Fruit fly (Drosophila melanogaster) whole organism, embryonic: ENCODE data around the gene f-cup.

Experiments
- Asciz ChIP-seq: fragments of 200-800 bp; sonication (Bioruptor generic); optimal IDR thresholded peaks from 2 replicates; lab custom pipeline; 2017; ENCODE audit warnings: missing biosample characterization, mild to moderate bottlenecking, missing genetic modification characterization, missing genetic modification reagents
- CG10565 ChIP-seq: fragments of 200-800 bp; sonication (Bioruptor generic); optimal IDR thresholded peaks from 3 replicates; lab custom pipeline; 2016; ENCODE audit warnings: missing biosample characterization, mild to moderate bottlenecking, missing genetic modification characterization
- CG12071 ChIP-seq: fragments of 200-800 bp; sonication (Bioruptor generic); optimal IDR thresholded peaks from 3 replicates; lab custom pipeline; 2018; ENCODE audit warnings: missing biosample characterization, mild to moderate bottlenecking, missing genetic modification characterization
- CG13123 ChIP-seq: fragments of 200-800 bp; sonication (Bioruptor generic); optimal IDR thresholded peaks from 2 replicates; lab custom pipeline; 2016; ENCODE audit warnings: missing biosample characterization, missing genetic modification characterization
- CG13296 ChIP-seq: fragments of 200-800 bp; sonication (Bioruptor generic); optimal IDR thresholded peaks from 3 replicates; lab custom pipeline; 2018; ENCODE audit warnings: missing biosample characterization, mild to moderate bottlenecking, missing genetic modification characterization
- CG14710 ChIP-seq: fragments of 200-800 bp; sonication (Bioruptor generic); optimal IDR thresholded peaks from 3 replicates; lab custom pipeline; 2019; ENCODE audit warnings: missing biosample characterization, mild to moderate bottlenecking, missing genetic modification characterization, moderate library complexity
- CG2712 ChIP-seq: fragments of 200-800 bp; optimal IDR thresholded peaks from 3 replicates; lab custom pipeline; 2019; ENCODE audit warnings: missing biosample characterization, mild to moderate bottlenecking, missing genetic modification characterization, moderate library complexity
- CG32767 ChIP-seq: fragments of 200-800 bp; sonication (Bioruptor generic); IDR thresholded peaks from 2 replicates; pipeline ENCODE4 v1.3.6; 2022; ENCODE audit warnings: missing biosample characterization, missing genetic modification characterization
- CG33213 ChIP-seq: fragments of 200-800 bp; sonication (Bioruptor generic); optimal IDR thresholded peaks from 3 replicates; lab custom pipeline; 2016; ENCODE audit warnings: missing biosample characterization, missing genetic modification characterization
- CG42726 ChIP-seq: fragments of 200-800 bp; sonication (Bioruptor generic); IDR thresholded peaks from 2 replicates; pipeline ENCODE4 v1.3.6; 2022; ENCODE audit warnings: missing biosample characterization, missing genetic modification characterization; ENCODE audit not compliant: partially characterized antibody
- CG4282 ChIP-seq: fragments of 200-800 bp; sonication (Bioruptor generic); optimal IDR thresholded peaks from 2 replicates; lab custom pipeline; 2016; ENCODE audit warnings: missing biosample characterization, missing genetic modification characterization
- CG4617 ChIP-seq: fragments of 200-800 bp; sonication (Bioruptor generic); optimal IDR thresholded peaks from 3 replicates; lab custom pipeline; 2016; ENCODE audit warnings: missing biosample characterization, missing genetic modification characterization, borderline replicate concordance
- CG4820 ChIP-seq: fragments of 200-800 bp; sonication (Bioruptor generic); optimal IDR thresholded peaks from 3 replicates; lab custom pipeline; 2016; ENCODE audit warnings: missing biosample characterization, missing genetic modification characterization
- CG5245 ChIP-seq: fragments of 200-800 bp; sonication (Bioruptor generic); optimal IDR thresholded peaks from 3 replicates; lab custom pipeline; 2016; ENCODE audit warnings: missing biosample characterization, missing genetic modification characterization
- CG7271 ChIP-seq: fragments of 200-800 bp; sonication (Bioruptor generic); optimal IDR thresholded peaks from 2 replicates; lab custom pipeline; 2018; ENCODE audit warnings: missing biosample characterization, mild to moderate bottlenecking, missing genetic modification characterization, moderate library complexity
- CG8290 ChIP-seq, 3 experiments: fragments of 200-800 bp; sonication (Bioruptor generic); optimal IDR thresholded peaks; 2 replicates each; lab custom pipeline; 2016 to 2019; ENCODE audit warnings: missing biosample characterization in 3 of 3, missing genetic modification characterization in 3 of 3, mild to moderate bottlenecking in 2 of 3, moderate library complexity in 1 of 3
- Camta ChIP-seq: fragments of 200-800 bp; sonication (Bioruptor generic); optimal IDR thresholded peaks from 2 replicates; lab custom pipeline; 2016; ENCODE audit warnings: missing biosample characterization, missing genetic modification characterization
- Chrac-16 ChIP-seq: fragments of 200-800 bp; sonication (Bioruptor generic); optimal IDR thresholded peaks from 3 replicates; lab custom pipeline; 2016; ENCODE audit warnings: missing biosample characterization, missing genetic modification characterization
- CkIIα-i1 ChIP-seq: fragments of 200-800 bp; sonication (Bioruptor generic); IDR thresholded peaks from 2 replicates; pipeline ENCODE4 v1.3.6; 2022; ENCODE audit warnings: missing biosample characterization, missing genetic modification characterization
- Dek ChIP-seq: fragments of 200-800 bp; sonication (Bioruptor generic); optimal IDR thresholded peaks from 3 replicates; lab custom pipeline; 2019; ENCODE audit warnings: missing biosample characterization, mild to moderate bottlenecking, missing genetic modification characterization, moderate library complexity
- Doc2 ChIP-seq: fragments of 200-800 bp; sonication (Bioruptor generic); IDR thresholded peaks from 2 replicates; pipeline ENCODE4 v1.3.6; 2022; ENCODE audit warnings: missing biosample characterization, missing genetic modification characterization
- E2f1 ChIP-seq: fragments of 200-800 bp; sonication (Bioruptor generic); IDR thresholded peaks from 2 replicates; pipeline ENCODE4 v1.3.6; 2022; ENCODE audit warnings: missing biosample characterization, missing genetic modification characterization
- Elba2 ChIP-seq: fragments of 200-800 bp; sonication (Bioruptor generic); optimal IDR thresholded peaks from 3 replicates; lab custom pipeline; 2016; ENCODE audit warnings: missing biosample characterization, missing genetic modification characterization
- HLH54F ChIP-seq: fragments of 200-800 bp; sonication (Bioruptor generic); optimal IDR thresholded peaks from 3 replicates; lab custom pipeline; 2016; ENCODE audit warnings: missing biosample characterization, missing genetic modification characterization
- Hand ChIP-seq: fragments of 200-800 bp; sonication (Bioruptor generic); optimal IDR thresholded peaks from 2 replicates; lab custom pipeline; 2017; ENCODE audit warnings: mild to moderate bottlenecking, missing biosample characterization, missing genetic modification reagents, missing genetic modification characterization
- Myb ChIP-seq: fragments of 200-800 bp; sonication (Bioruptor generic); optimal IDR thresholded peaks from 2 replicates; lab custom pipeline; 2016; ENCODE audit warnings: missing biosample characterization, missing genetic modification characterization
- NC2α ChIP-seq: fragments of 200-800 bp; sonication (Bioruptor generic); optimal IDR thresholded peaks from 2 replicates; lab custom pipeline; 2016; ENCODE audit warnings: missing biosample characterization, missing genetic modification characterization
- NFAT ChIP-seq: fragments of 200-800 bp; sonication (Bioruptor generic); IDR thresholded peaks from 2 replicates; pipeline ENCODE4 v1.3.6; 2022; ENCODE audit warnings: missing biosample characterization, missing genetic modification characterization
- NK7.1 ChIP-seq: fragments of 200-800 bp; sonication (Bioruptor generic); optimal IDR thresholded peaks from 3 replicates; lab custom pipeline; 2016; ENCODE audit warnings: missing biosample characterization, missing genetic modification characterization
- Nf-YC ChIP-seq: fragments of 200-800 bp; optimal IDR thresholded peaks from 3 replicates; lab custom pipeline; 2019; ENCODE audit warnings: missing biosample characterization, mild to moderate bottlenecking, missing genetic modification characterization, moderate library complexity
- Oaz ChIP-seq: fragments of 200-800 bp; sonication (Bioruptor generic); IDR thresholded peaks from 2 replicates; pipeline ENCODE4 v1.3.6; 2022; ENCODE audit warnings: missing biosample characterization, missing genetic modification characterization
- Optix ChIP-seq: fragments of 200-800 bp; sonication (Bioruptor generic); IDR thresholded peaks from 3 replicates; pipeline ENCODE4 v1.3.6; 2022; ENCODE audit warnings: missing biosample characterization, missing genetic modification characterization
- Xrp1 ChIP-seq: fragments of 200-800 bp; sonication (Bioruptor generic); IDR thresholded peaks from 2 replicates; pipeline ENCODE4 v1.3.6; 2022; ENCODE audit warnings: missing biosample characterization, missing genetic modification characterization
- ab ChIP-seq: fragments of 200-800 bp; sonication (Bioruptor generic); optimal IDR thresholded peaks from 2 replicates; lab custom pipeline; 2016; ENCODE audit warnings: missing biosample characterization, missing genetic modification characterization
- btn ChIP-seq: fragments of 200-800 bp; sonication (Bioruptor generic); optimal IDR thresholded peaks from 2 replicates; lab custom pipeline; 2016; ENCODE audit warnings: missing biosample characterization, missing genetic modification characterization
- cato ChIP-seq: fragments of 200-800 bp; sonication (Bioruptor generic); optimal IDR thresholded peaks from 2 replicates; lab custom pipeline; 2016; ENCODE audit warnings: missing biosample characterization, missing genetic modification characterization, borderline replicate concordance
- chm ChIP-seq: fragments of 200-800 bp; sonication (Bioruptor generic); IDR thresholded peaks from 2 replicates; pipeline ENCODE4 v1.3.6; 2022; ENCODE audit warnings: missing biosample characterization, missing genetic modification characterization
- croc ChIP-seq: fragments of 200-800 bp; sonication (Bioruptor generic); conservative IDR thresholded peaks from 3 replicates; pipeline ENCODE4 v1.3.6; 2022; ENCODE audit warnings: missing biosample characterization, missing genetic modification characterization
- dysf ChIP-seq: fragments of 200-800 bp; sonication (Bioruptor generic); IDR thresholded peaks from 3 replicates; pipeline ENCODE4 v1.3.6; 2022; ENCODE audit warnings: missing biosample characterization, missing genetic modification characterization
- grau ChIP-seq: fragments of 200-800 bp; optimal IDR thresholded peaks from 3 replicates; lab custom pipeline; 2019; ENCODE audit warnings: missing biosample characterization, mild to moderate bottlenecking, missing genetic modification characterization, moderate library complexity
- gro ChIP-seq: fragments of 200-800 bp; sonication (Bioruptor generic); optimal IDR thresholded peaks from 2 replicates; lab custom pipeline; 2016; ENCODE audit warnings: missing biosample characterization, missing genetic modification characterization
- h ChIP-seq: fragments of >200 bp; optimal IDR thresholded peaks from 2 replicates; lab custom pipeline; 2017
- pita ChIP-seq: fragments of 200-800 bp; sonication (Bioruptor generic); optimal IDR thresholded peaks from 2 replicates; lab custom pipeline; 2017; ENCODE audit warnings: missing biosample characterization, mild to moderate bottlenecking, missing genetic modification characterization
- psq ChIP-seq: fragments of 200-800 bp; sonication (Bioruptor generic); optimal IDR thresholded peaks from 2 replicates; lab custom pipeline; 2017; ENCODE audit warnings: missing biosample characterization, missing genetic modification characterization
- repo ChIP-seq: fragments of 200-800 bp; sonication (Bioruptor generic); optimal IDR thresholded peaks from 2 replicates; lab custom pipeline; 2016; ENCODE audit warnings: missing biosample characterization, missing genetic modification characterization
- rib ChIP-seq: fragments of 200-800 bp; sonication (Bioruptor generic); IDR thresholded peaks from 2 replicates; pipeline ENCODE4 v1.3.6; 2022; ENCODE audit warnings: missing biosample characterization, missing genetic modification characterization
- salm ChIP-seq: fragments of 200-800 bp; sonication (Bioruptor generic); optimal IDR thresholded peaks from 2 replicates; lab custom pipeline; 2018; ENCODE audit warnings: missing biosample characterization, mild to moderate bottlenecking, missing genetic modification characterization
- sc ChIP-seq, 3 experiments: fragments of >200 bp in 2 of 3; fragments of 200-800 bp in 1 of 3; sonication (Bioruptor generic) in 1 of 3; optimal IDR thresholded peaks; 2 replicates in 2 of 3; 3 replicates in 1 of 3; lab custom pipeline; 2017; ENCODE audit warnings: mild to moderate bottlenecking in 1 of 3, missing biosample characterization in 1 of 3, missing genetic modification characterization in 1 of 3, missing genetic modification reagents in 1 of 3
- ttk ChIP-seq: fragments of 200-800 bp; sonication (Bioruptor generic); IDR thresholded peaks from 2 replicates; pipeline ENCODE4 v2.1.2; 2022; ENCODE audit warnings: missing biosample characterization, missing genetic modification characterization
- vnd ChIP-seq: fragments of 200-800 bp; sonication (Bioruptor generic); IDR thresholded peaks from 3 replicates; pipeline ENCODE4 v1.3.6; 2022; ENCODE audit warnings: missing biosample characterization, missing genetic modification characterization; ENCODE audit not compliant: partially characterized antibody
- yki ChIP-seq: fragments of >200 bp; optimal IDR thresholded peaks from 3 replicates; lab custom pipeline; 2018
- zfh1 ChIP-seq: fragments of 200-800 bp; sonication (Bioruptor generic); IDR thresholded peaks from 3 replicates; pipeline ENCODE4 v1.3.6; 2022; ENCODE audit warnings: missing biosample characterization, missing genetic modification characterization

The f-cup gene

DNA sequence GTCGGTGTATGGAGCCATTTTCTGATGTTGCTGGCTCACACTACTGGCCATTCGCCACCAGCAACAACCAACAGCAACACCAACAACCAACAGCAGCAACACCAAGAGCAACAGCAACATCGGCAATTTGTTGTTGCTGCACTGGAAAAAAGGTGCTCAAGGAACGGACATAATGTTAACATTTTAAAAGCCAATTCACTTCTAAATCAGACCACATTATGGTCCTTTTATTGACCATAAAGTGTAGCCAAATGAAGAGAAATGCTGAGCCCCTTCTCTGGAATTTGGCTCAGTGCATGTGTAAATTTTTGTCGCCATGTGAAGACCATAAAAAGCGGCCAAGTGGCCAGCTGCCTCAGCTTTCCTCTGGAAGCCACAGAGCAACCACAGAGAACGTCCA lies 16.2 kb upstream of the f-cup start:
- TF ChIP-seq CG14710 (tag; lab: Kevin White, UChicago) = no peak
- TF ChIP-seq Elba2 (GFP tag; lab: Kevin White, UChicago) = no peak
- no peak for TF ChIP-seq pita
- TF ChIP-seq CG4617 (GFP tag; lab: Kevin White, UChicago) = no peak
- TF ChIP-seq CG12071 (GFP tag; lab: Kevin White, UChicago) = no peak
- no peak for TF ChIP-seq Myb (GFP tag; lab: Kevin White, UChicago)
- TF ChIP-seq psq = no peak
- TF ChIP-seq ab (GFP tag; lab: Kevin White, UChicago) = no peak
- TF ChIP-seq salm (tag; lab: Kevin White, UChicago) = no peak
- TF ChIP-seq Camta (GFP tag; lab: Kevin White, UChicago) = no peak
- TF ChIP-seq NK7.1 (GFP tag; lab: Kevin White, UChicago) = no peak
- no peak for TF ChIP-seq btn
- TF ChIP-seq Doc2 (GFP tag; lab: Robert Waterston, UW) = no peak
- peak; percentile 6 for TF ChIP-seq CG4820
- TF ChIP-seq CG13123 = no peak
- no peak for TF ChIP-seq cato
- no peak for TF ChIP-seq h (lab: Kevin White, UChicago)
- peak; percentile 16 for TF ChIP-seq CG2712
- no peak for TF ChIP-seq CG42726
- TF ChIP-seq E2f1 = 0 out of 2 replicates have a peak, but pooled peaks have one; percentile 9
- no peak for TF ChIP-seq vnd (GFP tag; lab: Robert Waterston, UW)
- TF ChIP-seq Nf-YC = no peak
- no peak for TF ChIP-seq NC2α (GFP tag; lab: Kevin White, UChicago)
- TF ChIP-seq CG13296 (GFP tag; lab: Kevin White, UChicago) = no peak
- no peak for TF ChIP-seq rib (GFP tag; lab: Robert Waterston, UW)
- TF ChIP-seq CG32767 (GFP tag; lab: Robert Waterston, UW) = no peak
- TF ChIP-seq Dek (tag; lab: Kevin White, UChicago) = no peak
- no peak for TF ChIP-seq sc (optimal IDR thresholded peaks at IDR 0.05; lab: Kevin White, UChicago)
- no peak for TF ChIP-seq sc (GFP tag; optimal IDR thresholded peaks at IDR 0.05; lab: Kevin White, UChicago)
- TF ChIP-seq Xrp1 (GFP tag; lab: Robert Waterston, UW) = peak; percentile 57; the same call in 1 of the 2 replicates
- no peak for TF ChIP-seq Oaz
- no peak for TF ChIP-seq NFAT (GFP tag; lab: Robert Waterston, UW)
- no peak for TF ChIP-seq ttk
- peak; percentile 41 for TF ChIP-seq CG33213 (GFP tag; lab: Kevin White, UChicago)
- no peak for TF ChIP-seq CG5245 (GFP tag; lab: Kevin White, UChicago)
- TF ChIP-seq CkIIα-i1 (GFP tag; lab: Robert Waterston, UW) = no peak
- TF ChIP-seq croc = no peak
- TF ChIP-seq yki (lab: Kevin White, UChicago) = no peak
- no peak for TF ChIP-seq Hand (GFP tag; lab: Kevin White, UChicago)
- no peak for TF ChIP-seq Chrac-16 (GFP tag; lab: Kevin White, UChicago)
- TF ChIP-seq CG10565 = no peak
- TF ChIP-seq CG4282 (GFP tag; lab: Kevin White, UChicago) = no peak
- TF ChIP-seq repo (GFP tag; lab: Kevin White, UChicago) = no peak
- peak; percentile 18; the same call in 1 of the 3 replicates for TF ChIP-seq zfh1 (GFP tag; lab: Robert Waterston, UW)
- TF ChIP-seq chm (GFP tag; lab: Robert Waterston, UW) = no peak
- no peak for TF ChIP-seq gro (GFP tag; lab: Kevin White, UChicago)
- no peak for TF ChIP-seq grau
- peak; percentile 44; the same call in 1 of the 3 replicates for TF ChIP-seq dysf (GFP tag; lab: Robert Waterston, UW)
- 0 out of 3 replicates have a peak, but pooled peaks have one; percentile 24 for TF ChIP-seq Optix (GFP tag; lab: Robert Waterston, UW)
- TF ChIP-seq CG8290 (GFP tag; optimal IDR thresholded peaks at IDR 0.05; lab: Kevin White, UChicago) = no peak
- peak in 1 of 2 experiments; percentile 1 for TF ChIP-seq CG8290 (tag; optimal IDR thresholded peaks at IDR 0.05; lab: Kevin White, UChicago)
- TF ChIP-seq HLH54F (GFP tag; lab: Kevin White, UChicago) = no peak
- no peak for TF ChIP-seq CG7271 (tag; lab: Kevin White, UChicago)
- TF ChIP-seq Asciz (GFP tag; lab: Kevin White, UChicago) = no peak
